Fruit fly (Drosophila melanogaster) whole organism, adult: ENCODE results near the gene Sgs7.
A peak's percentile ranks its signal among the peaks of the same experiment; 100 is the strongest.

Experiments used
- CG11617 ChIP-seq: fragments of 200-800 bp; sonication (Bioruptor generic); optimal IDR thresholded peaks from 2 replicates; lab custom pipeline; 2017; ENCODE audit warnings: mild to moderate bottlenecking, missing biosample characterization, missing genetic modification reagents, missing genetic modification characterization
- CG12768 ChIP-seq: fragments of 200-800 bp; sonication (Bioruptor generic); optimal IDR thresholded peaks from 2 replicates; lab custom pipeline; 2017; ENCODE audit warnings: missing biosample characterization, missing genetic modification characterization, mild to moderate bottlenecking, moderate library complexity, missing genetic modification reagents
- CG14711 ChIP-seq: fragments of 200-800 bp; sonication (Bioruptor generic); optimal IDR thresholded peaks from 2 replicates; lab custom pipeline; 2018; ENCODE audit warnings: missing biosample characterization, mild to moderate bottlenecking, missing genetic modification characterization, moderate library complexity
- CG1620 ChIP-seq: fragments of 200-800 bp; sonication (Bioruptor generic); optimal IDR thresholded peaks from 2 replicates; lab custom pipeline; 2016; ENCODE audit warnings: missing biosample characterization, missing genetic modification characterization
- CG33017 ChIP-seq: fragments of 200-800 bp; sonication (Bioruptor generic); optimal IDR thresholded peaks from 2 replicates; lab custom pipeline; 2018; ENCODE audit warnings: missing biosample characterization, mild to moderate bottlenecking, missing genetic modification characterization, moderate library complexity
- CG5204 ChIP-seq: fragments of 200-800 bp; sonication (Bioruptor generic); optimal IDR thresholded peaks from 2 replicates; lab custom pipeline; 2016; ENCODE audit warnings: missing biosample characterization, missing genetic modification characterization
- CG7045 ChIP-seq: fragments of 200-800 bp; sonication (Bioruptor generic); optimal IDR thresholded peaks from 2 replicates; lab custom pipeline; 2017; ENCODE audit warnings: missing biosample characterization, mild to moderate bottlenecking, missing genetic modification characterization
- CG7101 ChIP-seq: fragments of 200-800 bp; sonication (Bioruptor generic); optimal IDR thresholded peaks from 2 replicates; lab custom pipeline; 2018; ENCODE audit warnings: missing biosample characterization, mild to moderate bottlenecking, missing genetic modification characterization, moderate library complexity
- Clk ChIP-seq: fragments of 200-800 bp; sonication (Bioruptor generic); optimal IDR thresholded peaks from 2 replicates; lab custom pipeline; 2017; ENCODE audit warnings: missing biosample characterization, missing genetic modification characterization
- Crg-1 ChIP-seq: fragments of 200-800 bp; sonication (Bioruptor generic); optimal IDR thresholded peaks from 2 replicates; lab custom pipeline; 2016; ENCODE audit warnings: missing biosample characterization, missing genetic modification characterization
- Hr96 ChIP-seq: fragments of 200-800 bp; sonication (Bioruptor generic); optimal IDR thresholded peaks from 2 replicates; lab custom pipeline; 2016; ENCODE audit warnings: missing biosample characterization, missing genetic modification characterization
- Mnt ChIP-seq: fragments of 200-800 bp; sonication (Bioruptor generic); optimal IDR thresholded peaks from 2 replicates; lab custom pipeline; 2016; ENCODE audit warnings: missing biosample characterization, mild to moderate bottlenecking, missing genetic modification characterization
- bab1 ChIP-seq: fragments of 200-800 bp; sonication (Bioruptor generic); optimal IDR thresholded peaks from 3 replicates; lab custom pipeline; 2019; ENCODE audit warnings: missing biosample characterization, mild to moderate bottlenecking, missing genetic modification characterization, moderate library complexity
- cic ChIP-seq: fragments of 200-800 bp; sonication (Bioruptor generic); optimal IDR thresholded peaks from 2 replicates; lab custom pipeline; 2017; ENCODE audit warnings: missing biosample characterization, mild to moderate bottlenecking, missing genetic modification characterization, moderate library complexity
- cnc ChIP-seq, 2 experiments: fragments of >200 bp; optimal IDR thresholded peaks; 2 replicates each; lab custom pipeline; 2017
- kay ChIP-seq: fragments of 200-800 bp; sonication (Bioruptor generic); peaks from one replicate; lab custom pipeline; 2016; ENCODE audit warnings: missing biosample characterization, missing genetic modification characterization, borderline replicate concordance
- ovo ChIP-seq: fragments of 200-800 bp; sonication (Bioruptor generic); optimal IDR thresholded peaks from 2 replicates; lab custom pipeline; 2016; ENCODE audit warnings: missing biosample characterization, missing genetic modification characterization
- pad ChIP-seq: fragments of 200-800 bp; sonication (Bioruptor generic); optimal IDR thresholded peaks from 3 replicates; lab custom pipeline; 2017; ENCODE audit warnings: missing biosample characterization, missing genetic modification characterization, mild to moderate bottlenecking, moderate library complexity, missing genetic modification reagents
- tj ChIP-seq: fragments of 200-800 bp; sonication (Bioruptor generic); optimal IDR thresholded peaks from 3 replicates; lab custom pipeline; 2017; ENCODE audit warnings: missing biosample characterization, mild to moderate bottlenecking, missing genetic modification characterization, moderate library complexity
- toe ChIP-seq: fragments of 200-800 bp; sonication (Bioruptor generic); optimal IDR thresholded peaks from 2 replicates; lab custom pipeline; 2016; ENCODE audit warnings: missing biosample characterization, missing genetic modification characterization

Gene Sgs7

DNA sequence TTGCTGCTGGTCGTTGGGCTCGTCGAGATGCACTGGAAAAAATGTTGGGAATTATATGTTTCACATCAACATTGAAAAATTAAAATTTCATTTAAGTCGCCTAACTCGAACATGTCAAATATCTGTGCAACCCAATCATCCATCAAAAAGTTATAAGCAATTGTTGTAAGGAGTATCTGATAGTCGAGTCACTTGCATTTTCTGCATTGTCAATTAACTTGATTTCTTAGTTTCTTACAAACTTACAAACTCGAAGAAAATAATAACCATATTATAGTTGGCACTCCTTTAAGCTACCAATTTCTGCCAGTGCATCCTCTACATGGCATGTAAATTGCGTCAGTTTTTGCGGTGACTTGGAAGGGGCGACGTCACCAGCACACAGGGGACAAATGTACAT, 26.5 kb upstream of the Sgs7 start:
- TF ChIP-seq CG11617 (GFP tag; lab: Kevin White, UChicago): no peak
- no peak for TF ChIP-seq CG7101
- TF ChIP-seq ovo: no peak
- no peak for TF ChIP-seq kay
- TF ChIP-seq Clk (GFP tag; lab: Kevin White, UChicago): no peak
- TF ChIP-seq tj (GFP tag; lab: Kevin White, UChicago): no peak
- no peak for TF ChIP-seq Hr96
- no peak for TF ChIP-seq Crg-1 (GFP tag; lab: Kevin White, UChicago)
- TF ChIP-seq CG7045 (GFP tag; lab: Kevin White, UChicago): no peak
- TF ChIP-seq cic (GFP tag; lab: Kevin White, UChicago): no peak
- no peak for TF ChIP-seq cnc (optimal IDR thresholded peaks at IDR 0.05; lab: Kevin White, UChicago)
- TF ChIP-seq CG14711 (tag; lab: Kevin White, UChicago): no peak
- no peak for TF ChIP-seq bab1 (GFP tag; lab: Kevin White, UChicago)
- TF ChIP-seq Mnt (GFP tag; lab: Kevin White, UChicago): no peak
- no peak for TF ChIP-seq pad (GFP tag; lab: Kevin White, UChicago)
- TF ChIP-seq CG12768 (GFP tag; lab: Kevin White, UChicago): no peak

DNA sequence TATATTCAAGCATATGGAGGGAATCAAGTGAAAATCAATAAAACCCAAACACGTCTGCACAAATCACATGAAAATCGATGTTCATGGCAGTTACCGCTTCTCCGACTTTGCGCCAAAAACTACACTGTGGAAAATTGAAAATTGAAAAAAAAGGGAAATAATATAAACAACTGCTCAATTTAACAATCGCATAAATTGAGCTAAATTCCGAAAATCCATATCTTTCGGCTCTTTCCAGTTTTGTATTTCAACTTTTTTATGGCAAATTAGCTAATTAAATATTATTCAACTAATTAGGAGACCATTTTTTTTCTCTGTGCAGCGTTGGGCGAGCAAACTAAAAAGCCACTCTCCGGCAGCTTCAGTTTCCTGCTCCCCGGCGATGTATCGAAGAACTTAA, 25.2 kb upstream of the Sgs7 start:
- TF ChIP-seq Clk (GFP tag; lab: Kevin White, UChicago) (no peak), tj (GFP tag; lab: Kevin White, UChicago) (no peak), CG7045 (GFP tag; lab: Kevin White, UChicago) (no peak), Hr96 (no peak), CG33017 (tag; lab: Kevin White, UChicago) (no peak), CG11617 (GFP tag; lab: Kevin White, UChicago) (no peak), CG5204 (GFP tag; lab: Kevin White, UChicago) (no peak), Mnt (GFP tag; lab: Kevin White, UChicago) (no peak), pad (GFP tag; lab: Kevin White, UChicago) (no peak), CG7101 (no peak), bab1 (GFP tag; lab: Kevin White, UChicago) (no peak), ovo (no peak)

DNA sequence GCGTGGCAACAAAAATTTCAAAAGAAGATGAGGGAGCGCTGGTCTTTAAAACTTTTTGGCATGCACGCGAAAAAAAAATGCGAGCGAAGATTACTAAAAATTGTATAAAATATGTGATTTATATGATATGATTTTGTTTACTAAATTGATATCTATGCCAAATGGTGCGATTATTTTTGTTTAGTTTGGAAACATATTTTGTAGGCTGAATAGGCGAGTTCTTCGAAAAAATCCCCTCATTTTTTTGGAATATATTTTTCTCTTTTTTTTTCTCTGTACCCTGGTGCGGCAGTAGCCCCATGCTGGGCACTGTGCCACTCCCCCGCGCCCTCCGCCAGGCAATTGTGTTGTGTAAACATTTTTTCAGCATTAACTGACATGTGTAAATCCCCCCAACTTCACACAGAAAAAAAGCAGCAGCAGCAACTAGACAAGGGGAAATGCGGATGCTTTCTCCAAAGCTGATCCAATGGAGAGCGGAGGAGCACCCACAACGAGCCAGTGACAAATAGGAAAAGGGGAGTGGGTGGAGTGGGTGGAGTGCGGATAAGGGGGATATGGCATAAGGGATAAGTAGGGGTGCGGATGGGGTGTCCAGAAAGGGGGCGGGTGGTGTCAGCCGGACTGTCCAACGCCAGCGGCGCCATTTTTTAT, 23.6 kb upstream of the Sgs7 start:
- TF ChIP-seq CG14711 (tag; lab: Kevin White, UChicago) (no peak), kay (peak; percentile 16)

DNA sequence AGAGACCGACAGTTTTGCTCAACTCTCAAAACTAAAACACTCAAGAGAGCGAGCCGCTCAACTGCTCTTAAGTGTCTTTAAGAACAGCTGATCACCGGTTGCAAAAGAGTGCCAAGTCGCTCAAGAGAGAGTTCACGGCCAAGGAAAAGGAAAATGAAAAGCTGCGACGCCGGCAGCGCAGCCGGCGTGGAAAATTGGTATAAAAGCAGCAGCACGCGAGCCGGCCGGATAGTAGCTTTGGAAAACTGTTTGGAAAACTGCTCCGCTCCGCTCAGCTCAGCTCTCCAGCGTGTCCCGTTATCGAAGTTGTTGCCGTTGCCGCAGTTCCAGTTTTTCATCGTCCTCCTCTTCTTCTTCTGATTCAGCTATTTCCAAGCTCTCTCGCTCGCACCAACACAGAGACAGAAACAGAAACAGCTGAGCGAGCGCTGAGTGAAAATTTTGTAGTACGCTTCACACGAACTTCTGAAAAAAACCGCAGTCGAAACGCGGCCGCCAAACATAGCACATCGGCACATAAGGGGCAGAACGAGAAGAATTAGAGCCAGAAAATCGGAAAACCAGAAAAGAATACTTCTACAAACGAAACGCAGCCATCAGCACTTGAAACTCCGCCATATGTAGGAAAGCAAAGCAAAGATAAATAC, 22.2 kb upstream of the Sgs7 start, which contains the start of gene chrb:
chrb (plus strand) TSS at position 224 of the 647 bp plus-strand sequence.
- TF ChIP-seq CG5204 (GFP tag; lab: Kevin White, UChicago) (no peak), CG1620 (GFP tag; lab: Kevin White, UChicago) (peak; percentile 18), Mnt (GFP tag; lab: Kevin White, UChicago) (peak; percentile 59), ovo (peak; percentile 32), CG7045 (GFP tag; lab: Kevin White, UChicago) (no peak), tj (GFP tag; lab: Kevin White, UChicago) (peak; percentile 83), CG14711 (tag; lab: Kevin White, UChicago) (peak; percentile 31), Hr96 (no peak), bab1 (GFP tag; lab: Kevin White, UChicago) (peak; percentile 74), cic (GFP tag; lab: Kevin White, UChicago) (peak; percentile 60), CG7101 (peak; percentile 50), toe (no peak), Crg-1 (GFP tag; lab: Kevin White, UChicago) (peak; percentile 4), cnc (optimal IDR thresholded peaks at IDR 0.05; lab: Kevin White, UChicago) (no peak), Clk (GFP tag; lab: Kevin White, UChicago) (no peak), CG33017 (tag; lab: Kevin White, UChicago) (peak; percentile 42), pad (GFP tag; lab: Kevin White, UChicago) (peak; percentile 74), CG12768 (GFP tag; lab: Kevin White, UChicago) (peak; percentile 27), kay (no peak), CG11617 (GFP tag; lab: Kevin White, UChicago) (peak; percentile 56)

DNA sequence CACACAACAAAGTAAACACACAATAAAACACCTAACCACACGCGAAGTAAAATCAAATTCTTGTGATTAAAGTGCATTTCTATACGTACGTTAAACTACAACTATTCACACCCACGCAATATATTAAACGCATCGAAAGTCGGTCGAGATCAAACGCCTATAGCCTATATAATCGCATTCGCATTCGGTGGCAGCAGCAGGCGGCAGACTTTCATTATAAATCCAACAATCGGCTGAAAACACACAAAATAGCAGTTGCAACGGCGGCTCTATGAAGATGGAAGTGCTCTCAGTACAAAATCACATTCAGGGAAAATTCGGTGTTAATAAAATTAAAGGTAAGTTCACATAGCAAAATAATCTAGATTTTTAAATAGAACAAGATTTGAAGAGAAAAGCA, 21.4 kb upstream of the Sgs7 start:
- no peak for TF ChIP-seq pad (GFP tag; lab: Kevin White, UChicago)
- TF ChIP-seq cnc (optimal IDR thresholded peaks at IDR 0.05; lab: Kevin White, UChicago): no peak
- no peak for TF ChIP-seq CG33017 (tag; lab: Kevin White, UChicago)
- TF ChIP-seq bab1 (GFP tag; lab: Kevin White, UChicago): no peak
- no peak for TF ChIP-seq CG11617 (GFP tag; lab: Kevin White, UChicago)
- TF ChIP-seq cic (GFP tag; lab: Kevin White, UChicago): no peak
- TF ChIP-seq Crg-1 (GFP tag; lab: Kevin White, UChicago): no peak
- no peak for TF ChIP-seq CG12768 (GFP tag; lab: Kevin White, UChicago)
- TF ChIP-seq CG7101: no peak
- TF ChIP-seq toe: no peak
- TF ChIP-seq CG5204 (GFP tag; lab: Kevin White, UChicago): no peak
- no peak for TF ChIP-seq CG14711 (tag; lab: Kevin White, UChicago)
- no peak for TF ChIP-seq Clk (GFP tag; lab: Kevin White, UChicago)
- TF ChIP-seq Hr96: no peak
- no peak for TF ChIP-seq CG7045 (GFP tag; lab: Kevin White, UChicago)

DNA sequence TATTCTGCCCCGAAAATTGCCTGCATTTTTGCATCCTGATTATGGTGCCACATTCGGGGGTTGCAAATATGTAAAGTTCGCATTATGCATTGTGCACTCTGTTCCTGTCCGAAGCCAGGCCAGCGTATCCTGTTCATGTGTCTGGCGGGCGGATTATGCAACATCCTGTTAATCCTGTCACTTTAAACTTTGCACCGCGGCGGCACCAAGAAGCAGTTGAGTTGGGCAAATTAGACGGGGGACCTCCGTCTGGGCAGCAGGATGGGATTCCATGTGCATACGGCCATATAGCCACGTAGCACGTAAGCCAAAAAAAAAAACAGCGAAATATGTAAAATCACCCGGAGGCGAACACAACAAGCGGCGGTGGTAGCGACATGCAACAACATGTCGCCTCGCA, 20.2 kb upstream of the Sgs7 start:
- TF ChIP-seq CG7101 (no peak), CG14711 (tag; lab: Kevin White, UChicago) (no peak), Clk (GFP tag; lab: Kevin White, UChicago) (no peak), kay (no peak), Crg-1 (GFP tag; lab: Kevin White, UChicago) (no peak), CG12768 (GFP tag; lab: Kevin White, UChicago) (no peak), CG11617 (GFP tag; lab: Kevin White, UChicago) (no peak), tj (GFP tag; lab: Kevin White, UChicago) (no peak)
